Fruit fly (Drosophila melanogaster) whole organism, embryonic: ENCODE data around the gene Ran-like.

Experiments used
- Atf-2 ChIP-seq: fragments of 200-800 bp; sonication (Bioruptor generic); optimal IDR thresholded peaks from 2 replicates; lab custom pipeline; 2016; ENCODE audit warnings: missing biosample characterization, missing genetic modification characterization
- C15 ChIP-seq: fragments of 200-800 bp; sonication (Bioruptor generic); IDR thresholded peaks from 3 replicates; pipeline ENCODE4 v1.3.6; 2022; ENCODE audit warnings: missing biosample characterization, missing genetic modification characterization
- CG10274 ChIP-seq: fragments of 200-800 bp; sonication (Bioruptor generic); optimal IDR thresholded peaks from 3 replicates; lab custom pipeline; 2017; ENCODE audit warnings: missing biosample characterization, mild to moderate bottlenecking, missing genetic modification characterization
- CG10462 ChIP-seq: fragments of 200-800 bp; sonication (Bioruptor generic); optimal IDR thresholded peaks from 2 replicates; lab custom pipeline; 2016; ENCODE audit warnings: missing biosample characterization, missing genetic modification characterization
- CG10979 ChIP-seq: fragments of 200-800 bp; sonication (Bioruptor generic); optimal IDR thresholded peaks from 2 replicates; lab custom pipeline; 2018; ENCODE audit warnings: missing biosample characterization, mild to moderate bottlenecking, missing genetic modification characterization, moderate library complexity
- CG17568 ChIP-seq: fragments of 200-800 bp; sonication (Bioruptor generic); optimal IDR thresholded peaks from 2 replicates; lab custom pipeline; 2018; ENCODE audit warnings: missing biosample characterization, mild to moderate bottlenecking, missing genetic modification characterization, moderate library complexity
- CG1792 ChIP-seq: fragments of 200-800 bp; sonication (Bioruptor generic); optimal IDR thresholded peaks from 2 replicates; lab custom pipeline; 2016; ENCODE audit warnings: missing biosample characterization, missing genetic modification characterization
- CG3163 ChIP-seq: fragments of 200-800 bp; sonication (Bioruptor generic); optimal IDR thresholded peaks from 3 replicates; lab custom pipeline; 2016; ENCODE audit warnings: missing biosample characterization, missing genetic modification characterization
- CG32772 ChIP-seq: fragments of 200-800 bp; sonication (Bioruptor generic); IDR thresholded peaks from 2 replicates; pipeline ENCODE4 v1.3.6; 2022; ENCODE audit warnings: missing biosample characterization, missing genetic modification characterization
- CG3281 ChIP-seq: fragments of 200-800 bp; sonication (Bioruptor generic); optimal IDR thresholded peaks from 3 replicates; lab custom pipeline; 2017; ENCODE audit warnings: missing biosample characterization, mild to moderate bottlenecking, missing genetic modification characterization
- CG6175 ChIP-seq: fragments of 200-800 bp; sonication (Bioruptor generic); IDR thresholded peaks from 3 replicates; pipeline ENCODE4 v1.3.6; 2022; ENCODE audit warnings: missing biosample characterization, missing genetic modification characterization
- CG7786 ChIP-seq: fragments of 200-800 bp; sonication (Bioruptor generic); optimal IDR thresholded peaks from 2 replicates; lab custom pipeline; 2016; ENCODE audit warnings: missing biosample characterization, missing genetic modification characterization
- CG7839 ChIP-seq: fragments of 200-800 bp; sonication (Bioruptor generic); optimal IDR thresholded peaks from 3 replicates; lab custom pipeline; 2018; ENCODE audit warnings: missing biosample characterization, mild to moderate bottlenecking, missing genetic modification characterization, moderate library complexity
- CG8281 ChIP-seq: fragments of 200-800 bp; sonication (Bioruptor generic); optimal IDR thresholded peaks from 2 replicates; lab custom pipeline; 2018; ENCODE audit warnings: missing biosample characterization, mild to moderate bottlenecking, missing genetic modification characterization, moderate library complexity
- CHES-1-like ChIP-seq: fragments of 200-800 bp; sonication (Bioruptor generic); optimal IDR thresholded peaks from 2 replicates; lab custom pipeline; 2016; ENCODE audit warnings: missing biosample characterization, missing genetic modification characterization
- Doc3 ChIP-seq: fragments of 200-800 bp; sonication (Bioruptor generic); IDR thresholded peaks from 3 replicates; pipeline ENCODE4 v1.3.6; 2022; ENCODE audit warnings: missing biosample characterization, missing genetic modification characterization; ENCODE audit not compliant: partially characterized antibody
- Fer2 ChIP-seq: fragments of 200-800 bp; sonication (Bioruptor generic); optimal IDR thresholded peaks from 2 replicates; lab custom pipeline; 2018; ENCODE audit warnings: missing biosample characterization, mild to moderate bottlenecking, missing genetic modification characterization, moderate library complexity
- HLH3B ChIP-seq: fragments of 200-800 bp; sonication (Bioruptor generic); IDR thresholded peaks from 2 replicates; pipeline ENCODE4 v1.3.6; 2022; ENCODE audit warnings: missing biosample characterization, missing genetic modification characterization
- Hand ChIP-seq: fragments of 200-800 bp; sonication (Bioruptor generic); optimal IDR thresholded peaks from 2 replicates; lab custom pipeline; 2017; ENCODE audit warnings: mild to moderate bottlenecking, missing biosample characterization, missing genetic modification reagents, missing genetic modification characterization
- Lim3 ChIP-seq: fragments of 200-800 bp; sonication (Bioruptor generic); IDR thresholded peaks from 2 replicates; pipeline ENCODE4 v1.3.6; 2022; ENCODE audit warnings: missing biosample characterization, missing genetic modification characterization
- MESR4 ChIP-seq: fragments of 200-800 bp; sonication (Bioruptor generic); optimal IDR thresholded peaks from 2 replicates; lab custom pipeline; 2018; ENCODE audit warnings: missing biosample characterization, mild to moderate bottlenecking, missing genetic modification characterization, moderate library complexity
- MTF-1 ChIP-seq: fragments of 200-800 bp; sonication (Bioruptor generic); optimal IDR thresholded peaks from 2 replicates; lab custom pipeline; 2018; ENCODE audit warnings: missing biosample characterization, mild to moderate bottlenecking, missing genetic modification characterization, borderline replicate concordance
- NfI ChIP-seq: fragments of 200-800 bp; sonication (Bioruptor generic); optimal IDR thresholded peaks from 3 replicates; lab custom pipeline; 2018; ENCODE audit warnings: missing biosample characterization, mild to moderate bottlenecking, missing genetic modification characterization, moderate library complexity
- Oaz ChIP-seq: fragments of 200-800 bp; sonication (Bioruptor generic); IDR thresholded peaks from 2 replicates; pipeline ENCODE4 v1.3.6; 2022; ENCODE audit warnings: missing biosample characterization, missing genetic modification characterization
- Oli ChIP-seq: fragments of 200-800 bp; sonication (Bioruptor generic); optimal IDR thresholded peaks from 2 replicates; lab custom pipeline; 2018; ENCODE audit warnings: missing biosample characterization, mild to moderate bottlenecking, missing genetic modification characterization, moderate library complexity
- Sry-β ChIP-seq: fragments of 200-800 bp; sonication (Bioruptor generic); optimal IDR thresholded peaks from 2 replicates; lab custom pipeline; 2018; ENCODE audit warnings: missing biosample characterization, mild to moderate bottlenecking, missing genetic modification characterization, moderate library complexity
- Xrp1 ChIP-seq: fragments of 200-800 bp; sonication (Bioruptor generic); IDR thresholded peaks from 2 replicates; pipeline ENCODE4 v1.3.6; 2022; ENCODE audit warnings: missing biosample characterization, missing genetic modification characterization
- abd-A ChIP-seq: fragments of 200-800 bp; sonication (Bioruptor generic); optimal IDR thresholded peaks from 3 replicates; lab custom pipeline; 2019; ENCODE audit warnings: missing biosample characterization, mild to moderate bottlenecking, missing genetic modification characterization, moderate library complexity
- az2 ChIP-seq: fragments of 200-800 bp; sonication (Bioruptor generic); optimal IDR thresholded peaks from 3 replicates; lab custom pipeline; 2016; ENCODE audit warnings: missing biosample characterization, missing genetic modification characterization
- bsh ChIP-seq, 2 experiments: fragments of 200-800 bp; sonication (Bioruptor generic); optimal IDR thresholded peaks; 2 replicates each; lab custom pipeline; 2017 to 2018; ENCODE audit warnings: mild to moderate bottlenecking in 2 of 2, missing biosample characterization in 2 of 2, missing genetic modification characterization in 2 of 2, moderate library complexity in 1 of 2
- cato ChIP-seq: fragments of 200-800 bp; sonication (Bioruptor generic); optimal IDR thresholded peaks from 2 replicates; lab custom pipeline; 2016; ENCODE audit warnings: missing biosample characterization, missing genetic modification characterization, borderline replicate concordance
- chinmo ChIP-seq: fragments of 200-800 bp; sonication (Bioruptor generic); IDR thresholded peaks from 4 replicates; pipeline ENCODE4 v1.3.6; 2022; ENCODE audit warnings: missing biosample characterization, missing genetic modification characterization; ENCODE audit not compliant: partially characterized antibody
- da ChIP-seq: fragments of 200-800 bp; sonication (Bioruptor generic); optimal IDR thresholded peaks from 2 replicates; lab custom pipeline; 2016; ENCODE audit warnings: missing biosample characterization, missing genetic modification characterization
- dati ChIP-seq: fragments of 200-800 bp; sonication (Bioruptor generic); IDR thresholded peaks from 2 replicates; pipeline ENCODE4 v1.3.6; 2022; ENCODE audit warnings: missing biosample characterization, missing genetic modification characterization
- dimm ChIP-seq: fragments of 200-800 bp; sonication (Bioruptor generic); IDR thresholded peaks from 2 replicates; pipeline ENCODE4 v1.3.6; 2022; ENCODE audit warnings: missing biosample characterization, missing genetic modification characterization
- eve ChIP-seq, 2 experiments: fragments of >200 bp; optimal IDR thresholded peaks; 2 replicates each; lab custom pipeline; 2017; ENCODE audit warnings: missing biosample characterization in 2 of 2, missing genetic modification characterization in 2 of 2
- exex ChIP-seq: fragments of 200-800 bp; sonication (Bioruptor generic); optimal IDR thresholded peaks from 4 replicates; lab custom pipeline; 2018; ENCODE audit warnings: missing biosample characterization, mild to moderate bottlenecking, missing genetic modification characterization, moderate library complexity
- gro ChIP-seq: fragments of 200-800 bp; sonication (Bioruptor generic); optimal IDR thresholded peaks from 2 replicates; lab custom pipeline; 2016; ENCODE audit warnings: missing biosample characterization, missing genetic modification characterization
- ham ChIP-seq: fragments of 200-800 bp; sonication (Bioruptor generic); IDR thresholded peaks from 2 replicates; pipeline ENCODE4 v1.3.6; 2022; ENCODE audit warnings: missing biosample characterization, missing genetic modification characterization
- mld ChIP-seq: fragments of 200-800 bp; sonication (Bioruptor generic); IDR thresholded peaks from 3 replicates; pipeline ENCODE4 v1.3.6; 2022; ENCODE audit warnings: missing biosample characterization, missing genetic modification characterization; ENCODE audit not compliant: partially characterized antibody
- pho ChIP-seq: fragments of 200-800 bp; sonication (Bioruptor generic); optimal IDR thresholded peaks from 2 replicates; lab custom pipeline; 2016; ENCODE audit warnings: missing biosample characterization, missing genetic modification characterization
- salm ChIP-seq: fragments of 200-800 bp; sonication (Bioruptor generic); optimal IDR thresholded peaks from 2 replicates; lab custom pipeline; 2018; ENCODE audit warnings: missing biosample characterization, mild to moderate bottlenecking, missing genetic modification characterization
- scrt ChIP-seq: fragments of 200-800 bp; sonication (Bioruptor generic); optimal IDR thresholded peaks from 2 replicates; lab custom pipeline; 2018; ENCODE audit warnings: missing biosample characterization, mild to moderate bottlenecking, missing genetic modification characterization, moderate library complexity
- sob ChIP-seq: fragments of 200-800 bp; sonication (Bioruptor generic); IDR thresholded peaks from 2 replicates; pipeline ENCODE4 v1.3.6; 2022; ENCODE audit warnings: missing biosample characterization, missing genetic modification characterization
- sr ChIP-seq: fragments of 200-800 bp; sonication (Bioruptor generic); IDR thresholded peaks from 3 replicates; pipeline ENCODE4 v1.3.6; 2022; ENCODE audit warnings: missing biosample characterization, missing genetic modification characterization
- sug ChIP-seq: fragments of 200-800 bp; optimal IDR thresholded peaks from 2 replicates; lab custom pipeline; 2019; ENCODE audit warnings: missing biosample characterization, mild to moderate bottlenecking, missing genetic modification characterization, moderate library complexity
- tap ChIP-seq: fragments of 200-800 bp; optimal IDR thresholded peaks from 3 replicates; lab custom pipeline; 2019; ENCODE audit warnings: missing biosample characterization, mild to moderate bottlenecking, missing genetic modification characterization, moderate library complexity
- tll ChIP-seq, 2 experiments: fragments of 200-800 bp in 1 of 2; fragments of >200 bp in 1 of 2; sonication (Bioruptor generic) in 1 of 2; optimal IDR thresholded peaks; 2 replicates each; lab custom pipeline; 2017 to 2019; ENCODE audit warnings: missing biosample characterization in 2 of 2, missing genetic modification characterization in 2 of 2, mild to moderate bottlenecking in 1 of 2, moderate library complexity in 1 of 2

The Ran-like gene

DNA sequence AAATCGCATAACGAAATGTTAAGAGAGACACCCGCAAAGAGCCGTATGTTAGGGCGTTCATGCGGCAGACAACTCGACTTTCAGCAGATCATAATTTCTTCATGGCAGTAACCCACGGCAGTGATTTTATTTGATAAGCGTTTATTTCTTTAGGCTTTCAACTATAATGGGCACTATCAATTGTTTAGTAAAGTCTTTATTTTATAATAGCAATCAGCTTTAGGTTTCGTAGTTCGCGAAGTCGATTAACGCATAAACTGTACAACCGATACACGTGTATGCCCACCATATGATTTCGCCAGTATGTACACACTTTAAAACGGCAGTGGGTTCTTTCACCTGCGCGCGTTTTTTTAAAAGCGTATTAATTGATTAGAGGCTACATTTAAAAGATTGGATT is 23.0 kb upstream of the Ran-like start, which contains the start of gene CG7841 (continued):
- TF ChIP-seq CG3281 (GFP tag; lab: Kevin White, UChicago) (peak; percentile 99), salm (tag; lab: Kevin White, UChicago) (peak; percentile 98), mld (GFP tag; lab: Robert Waterston, UW) (no peak), CG8281 (tag; lab: Kevin White, UChicago) (peak; percentile 89), HLH3B (GFP tag; lab: Robert Waterston, UW) (peak; percentile 96; the same call in 1 of the 2 replicates), CG10979 (tag; lab: Kevin White, UChicago) (peak; percentile 99), CG7839 (peak; percentile 98), pho (GFP tag; lab: Kevin White, UChicago) (peak; percentile 96), C15 (GFP tag; lab: Robert Waterston, UW) (peak; percentile 93), Oli (tag; lab: Kevin White, UChicago) (peak; percentile 96), eve (GFP tag; optimal IDR thresholded peaks at IDR 0.05; lab: Kevin White, UChicago) (no peak), dimm (no peak), MTF-1 (GFP tag; lab: Kevin White, UChicago) (peak; percentile 97), dati (peak; percentile 87; the same call in 1 of the 2 replicates), bsh (GFP tag; optimal IDR thresholded peaks at IDR 0.05; lab: Kevin White, UChicago) (peak; percentile 96 to 99)

DNA sequence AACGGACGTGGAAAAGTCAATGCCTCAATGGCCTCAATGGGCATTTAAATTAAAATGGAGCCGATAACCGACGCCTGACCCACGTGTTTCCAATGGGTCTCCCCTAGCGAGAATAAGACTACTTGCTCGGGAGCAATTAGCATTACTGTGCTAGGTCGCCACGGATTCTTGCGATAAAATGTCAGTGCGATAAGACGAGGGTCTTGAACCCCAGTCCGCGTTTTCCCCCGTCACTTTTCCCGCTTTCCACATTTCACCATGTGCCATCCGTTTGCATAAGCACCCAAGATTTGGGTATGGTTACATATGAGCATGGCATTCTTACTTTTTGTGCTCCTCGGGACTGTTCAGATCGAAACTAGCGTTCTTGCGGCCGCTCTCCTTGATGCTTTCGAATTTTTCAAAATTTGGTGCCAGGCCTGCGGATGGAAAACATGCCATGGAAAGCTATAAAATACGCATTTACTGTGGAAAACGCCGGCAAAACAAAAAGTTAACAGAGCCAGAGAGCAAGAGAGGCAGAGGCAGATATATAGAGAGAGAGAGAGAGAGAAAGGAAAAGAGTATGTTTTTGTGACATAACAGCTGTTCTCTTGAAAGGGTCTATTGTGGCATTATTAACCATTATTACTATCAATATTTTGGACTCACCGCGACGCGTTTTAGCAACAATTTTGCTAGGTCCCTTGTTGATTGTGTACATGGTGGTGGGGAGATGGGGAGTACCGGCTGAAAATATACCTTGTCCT is 22.1 kb upstream of the Ran-like start:
- TF ChIP-seq CG32772 (GFP tag; lab: Robert Waterston, UW) (no peak), CG3163 (peak; percentile 11), CG17568 (no peak), sr (GFP tag; lab: Robert Waterston, UW) (no peak), exex (no peak), Fer2 (tag; lab: Kevin White, UChicago) (no peak), Xrp1 (0 out of 2 replicates have a peak, but pooled peaks have one; percentile 4), gro (GFP tag; lab: Kevin White, UChicago) (no peak), Sry-β (GFP tag; lab: Kevin White, UChicago) (no peak), CG10274 (GFP tag; lab: Kevin White, UChicago) (no peak), cato (GFP tag; lab: Kevin White, UChicago) (no peak), tll (GFP tag; optimal IDR thresholded peaks at IDR 0.05; lab: Kevin White, UChicago) (no peak), abd-A (tag; lab: Kevin White, UChicago) (no peak), CG10462 (GFP tag; lab: Kevin White, UChicago) (no peak), tap (tag; lab: Kevin White, UChicago) (no peak), CG7786 (no peak), chinmo (0 out of 4 replicates have a peak, but pooled peaks have one; percentile 29), Oaz (no peak), Lim3 (GFP tag; lab: Robert Waterston, UW) (no peak), Doc3 (GFP tag; lab: Robert Waterston, UW) (0 out of 3 replicates have a peak, but pooled peaks have one; percentile 11), sug (tag; lab: Kevin White, UChicago) (no peak), CG6175 (GFP tag; lab: Robert Waterston, UW) (no peak), MESR4 (GFP tag; lab: Kevin White, UChicago) (no peak), ham (GFP tag; lab: Robert Waterston, UW) (no peak), Atf-2 (GFP tag; lab: Kevin White, UChicago) (no peak), sob (GFP tag; lab: Robert Waterston, UW) (no peak), az2 (no peak), da (GFP tag; lab: Kevin White, UChicago) (no peak), CG1792 (GFP tag; lab: Kevin White, UChicago) (no peak), scrt (GFP tag; lab: Kevin White, UChicago) (no peak), NfI (GFP tag; lab: Kevin White, UChicago) (no peak), Hand (GFP tag; lab: Kevin White, UChicago) (no peak), CHES-1-like (no peak)
